Worm (Caenorhabditis elegans): ENCODE measurements around the gene C45G7.4.
A peak's percentile ranks its signal among the peaks of the same experiment; 100 is the strongest.

The C45G7.4 gene

DNA sequence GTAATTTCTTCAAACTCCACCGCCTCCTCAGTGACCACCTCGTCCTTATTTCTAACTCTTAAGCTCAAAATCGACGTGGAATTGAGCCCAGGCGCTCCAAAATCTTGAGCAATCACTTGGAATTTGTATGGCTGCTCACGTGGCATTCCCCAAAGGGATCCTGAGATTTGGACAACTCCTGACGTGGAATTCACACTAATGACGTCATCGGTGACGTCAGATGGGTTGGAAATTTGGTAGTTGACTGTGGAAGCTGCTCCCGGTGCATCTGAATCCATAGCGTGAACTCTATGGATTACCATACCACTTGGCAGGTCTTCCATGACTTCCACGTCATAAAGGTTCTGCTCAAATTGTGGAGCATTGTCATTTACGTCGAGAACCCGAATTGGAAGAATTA is 22.3 kb downstream of the C45G7.4 start:
- TF ChIP-seq Y53F4B.3 (GFP tag; IDR thresholded peaks at IDR 0.05) (no peak), F22D6.2 (tag; optimal IDR thresholded peaks at IDR 0.05) (no peak), F39B2.1 (GFP tag; IDR thresholded peaks at IDR 0.05) (no peak), ztf-26 (tag; optimal IDR thresholded peaks at IDR 0.05) (no peak), rpc-1 (optimal IDR thresholded peaks at IDR 0.05) (no peak), rpc-1 (tag; optimal IDR thresholded peaks at IDR 0.05) (no peak), Y53G8AR.9 (GFP tag; conservative IDR thresholded peaks at IDR 0.05) (no peak), somi-1 (GFP tag; optimal IDR thresholded peaks at IDR 0.05) (no peak), egl-18 (GFP tag; IDR thresholded peaks at IDR 0.05) (no peak), F23B12.7 (tag; optimal IDR thresholded peaks at IDR 0.05; ENCODE audit: insufficient read depth) (no peak), D2030.7 (GFP tag; IDR thresholded peaks at IDR 0.05) (no peak), ceh-100 (GFP tag; IDR thresholded peaks at IDR 0.05) (no peak), lir-1 (GFP tag; conservative IDR thresholded peaks at IDR 0.05) (no peak)

DNA sequence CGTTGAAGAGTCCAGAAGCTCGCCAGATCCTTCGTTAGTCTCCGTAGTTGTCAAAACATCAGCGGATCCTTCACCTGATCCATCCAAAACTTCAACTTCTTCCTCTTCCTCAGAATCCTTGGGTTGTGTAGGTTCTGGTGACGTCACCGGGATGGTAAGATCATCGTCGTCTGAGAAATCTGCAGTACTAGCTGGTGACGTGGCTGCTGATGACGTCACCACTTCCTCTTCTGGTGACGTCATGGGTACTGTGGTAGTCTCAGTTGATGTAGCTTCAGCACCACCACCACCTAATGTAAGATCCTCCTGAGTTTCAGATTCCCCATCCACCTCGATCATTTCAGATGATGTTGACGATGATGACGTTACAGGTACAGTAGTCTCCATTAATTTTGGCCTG is 28.6 kb downstream of the C45G7.4 start:
- TF ChIP-seq efl-1 (GFP tag; optimal IDR thresholded peaks at IDR 0.05) (no peak), ztf-28 (GFP tag; IDR thresholded peaks at IDR 0.05) (no peak), dpff-1 (tag; optimal IDR thresholded peaks at IDR 0.05) (no peak), somi-1 (GFP tag; optimal IDR thresholded peaks at IDR 0.05) (no peak), ztf-25 (GFP tag; IDR thresholded peaks at IDR 0.05) (no peak), ztf-3 (GFP tag; optimal IDR thresholded peaks at IDR 0.05) (no peak)

DNA sequence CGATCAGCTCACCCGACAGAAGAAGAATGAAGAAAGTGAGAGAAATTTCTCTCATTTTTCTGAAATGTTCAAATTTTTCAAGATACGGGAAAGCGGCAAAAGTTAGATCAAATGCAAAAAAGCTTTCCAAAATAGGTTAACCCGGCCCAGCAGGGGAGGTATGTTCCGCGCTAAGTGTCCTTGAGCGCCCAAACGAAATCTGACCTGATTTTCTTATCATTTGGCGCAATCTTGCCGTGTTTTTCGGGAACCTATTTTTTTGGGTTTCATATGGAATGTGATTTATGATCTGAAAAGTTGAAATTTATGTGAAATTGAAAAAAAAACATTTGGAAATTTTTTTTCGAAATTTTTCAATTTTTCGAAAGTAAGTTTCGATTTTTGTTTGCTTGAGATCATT is 30.5 kb downstream of the C45G7.4 start, which contains the start of gene cdh-10:
cdh-10 (minus strand) TSS at position 59 of the 400 bp plus-strand sequence.
- TF ChIP-seq hmg-1.2 (GFP tag; IDR thresholded peaks at IDR 0.05) (no peak), snpc-1.1 (tag; optimal IDR thresholded peaks at IDR 0.05; ENCODE audit: insufficient read depth) (no peak), lsl-1 (GFP tag; optimal IDR thresholded peaks at IDR 0.05) (no peak), hlh-26 (GFP tag; conservative IDR thresholded peaks at IDR 0.05) (no peak), ztf-6 (GFP tag; IDR thresholded peaks at IDR 0.05) (no peak), C06A6.2 (GFP tag; conservative IDR thresholded peaks at IDR 0.05) (no peak), atf-7 (tag; optimal IDR thresholded peaks at IDR 0.05) (no peak), nhr-120 (GFP tag; IDR thresholded peaks at IDR 0.05) (no peak), F39B2.1 (GFP tag; IDR thresholded peaks at IDR 0.05) (no peak), F23B12.7 (tag; optimal IDR thresholded peaks at IDR 0.05; ENCODE audit: insufficient read depth) (no peak), mes-4 (tag; optimal IDR thresholded peaks at IDR 0.05) (no peak)

DNA sequence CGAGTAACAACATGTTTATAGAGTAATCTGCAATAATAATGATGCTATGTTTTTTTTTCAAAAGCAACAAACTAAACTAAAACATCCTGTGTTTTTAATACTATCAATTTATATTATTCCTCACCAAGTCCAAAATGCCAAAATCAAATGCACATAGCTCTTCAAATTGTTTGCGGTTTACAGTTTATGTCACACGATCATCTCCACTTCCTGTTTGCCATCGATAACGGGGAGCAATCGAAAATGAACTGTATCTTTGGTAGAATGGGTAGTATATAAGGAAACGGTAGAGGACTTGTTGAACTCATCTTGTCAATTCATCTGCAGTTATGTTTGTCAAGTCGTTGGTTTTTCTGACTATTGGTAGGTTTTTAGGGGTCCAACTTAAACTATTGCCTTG is 31.4 kb downstream of the C45G7.4 start, which contains the start of gene ilys-3:
ilys-3 (plus strand) TSS at position 301 of the 400 bp plus-strand sequence.
- TF ChIP-seq rpc-1 (optimal IDR thresholded peaks at IDR 0.05): no peak
- no peak for TF ChIP-seq rpc-1 (tag; optimal IDR thresholded peaks at IDR 0.05)
- no peak for TF ChIP-seq ceh-100 (GFP tag; IDR thresholded peaks at IDR 0.05)

DNA sequence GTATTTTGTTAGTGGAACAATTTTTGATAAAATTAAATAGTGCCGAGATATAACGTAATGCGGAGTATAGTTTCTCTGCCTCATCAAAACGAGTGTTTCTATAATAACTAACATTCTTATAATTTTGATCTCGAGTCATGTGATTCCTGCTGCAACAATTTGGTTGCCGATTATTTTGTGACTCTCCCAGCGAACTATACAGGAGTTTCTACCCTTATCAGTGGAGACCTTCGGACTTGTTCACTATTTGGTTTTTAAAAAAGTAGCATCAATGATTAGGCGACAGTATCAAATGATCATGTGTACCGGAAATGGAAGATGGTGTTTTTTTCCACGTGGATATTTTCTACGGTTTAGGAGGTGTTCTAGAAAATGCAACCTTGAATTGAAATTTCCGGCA is 33.5 kb downstream of the C45G7.4 start:
- no peak for TF ChIP-seq ceh-58 (GFP tag; IDR thresholded peaks at IDR 0.05)
- peak; percentile 64 for TF ChIP-seq nhr-80 (tag; optimal IDR thresholded peaks at IDR 0.05)

DNA sequence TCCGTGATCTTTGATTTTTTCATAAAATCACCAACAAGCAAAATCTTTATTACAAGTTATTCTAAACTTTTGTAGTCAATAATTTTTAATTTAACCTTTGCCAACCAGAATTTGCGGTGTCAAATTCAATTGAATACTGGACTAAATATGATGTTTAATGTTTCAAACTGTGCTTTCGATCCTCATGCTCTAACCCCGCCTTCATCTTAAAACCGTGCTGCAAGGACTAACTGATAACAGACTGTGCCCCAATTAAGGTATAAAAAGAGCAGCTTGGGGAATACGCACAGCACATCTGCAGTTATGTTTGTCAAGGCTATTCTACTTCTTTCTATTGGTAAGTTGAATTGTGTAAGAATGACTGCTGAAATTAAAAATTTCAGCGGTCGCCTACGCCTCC is 34.6 kb downstream of the C45G7.4 start, which contains the start of gene ilys-2:
ilys-2 (plus strand) TSS at position 301 of the 400 bp plus-strand sequence.
- no peak for TF ChIP-seq dpl-1 (GFP tag; optimal IDR thresholded peaks at IDR 0.05)
- TF ChIP-seq cebp-1 (GFP tag; IDR thresholded peaks at IDR 0.05): no peak
- TF ChIP-seq cebp-1 (tag; optimal IDR thresholded peaks at IDR 0.05): no peak
- no peak for TF ChIP-seq D2030.7 (GFP tag; IDR thresholded peaks at IDR 0.05)
- no peak for TF ChIP-seq attf-6 (GFP tag; IDR thresholded peaks at IDR 0.05)
- no peak for TF ChIP-seq B0336.3 (GFP tag; IDR thresholded peaks at IDR 0.05)
- TF ChIP-seq mxl-1 (tag; optimal IDR thresholded peaks at IDR 0.05): no peak
- TF ChIP-seq F55B11.4 (tag; optimal IDR thresholded peaks at IDR 0.05; ENCODE audit: borderline replicate concordance, insufficient read depth): no peak
- TF ChIP-seq Y79H2A.3 (GFP tag; conservative IDR thresholded peaks at IDR 0.05): no peak
- TF ChIP-seq K11D2.4 (GFP tag; IDR thresholded peaks at IDR 0.05): no peak
- no peak for TF ChIP-seq lsy-27 (tag; optimal IDR thresholded peaks at IDR 0.05; ENCODE audit: borderline replicate concordance, insufficient read depth)
- TF ChIP-seq egrh-3 (GFP tag; IDR thresholded peaks at IDR 0.05): no peak
- no peak for TF ChIP-seq ztf-25 (GFP tag; IDR thresholded peaks at IDR 0.05)
- TF ChIP-seq madf-8 (GFP tag; conservative IDR thresholded peaks at IDR 0.05): no peak
